Worm (Caenorhabditis elegans) whole organism, L4 larva: ENCODE data around the gene cat-1.
A peak's percentile ranks its signal among the peaks of the same experiment; 100 is the strongest.

Experiments used
- T20F7.1 ChIP-seq: fragments of 200-800 bp; sonication (Bioruptor generic); optimal IDR thresholded peaks from 2 replicates; lab custom pipeline; 2018; ENCODE audit warnings: mild to moderate bottlenecking, missing genetic modification characterization, missing compliant biosample characterization
- T26A8.4 ChIP-seq: fragments of 200-800 bp; sonication (Bioruptor generic); IDR thresholded peaks from 2 replicates; pipeline ENCODE4 v1.3.6; 2022; ENCODE audit warnings: missing genetic modification characterization, missing compliant biosample characterization
- Y75B8A.6 ChIP-seq: fragments of 200-800 bp; sonication (Bioruptor generic); IDR thresholded peaks from 2 replicates; pipeline ENCODE4 v1.3.6; 2022; ENCODE audit warnings: missing genetic modification reagents, missing genetic modification characterization, missing compliant biosample characterization
- ZK337.2 ChIP-seq: fragments of 200-800 bp; sonication (Bioruptor generic); IDR thresholded peaks from 2 replicates; pipeline ENCODE4 v1.3.6; 2022; ENCODE audit warnings: missing genetic modification reagents, missing genetic modification characterization, missing compliant biosample characterization
- aha-1 ChIP-seq: fragments of 150-350 bp; peaks from one replicate; lab custom pipeline; 2014; ENCODE audit warnings: missing biosample characterization, missing genetic modification characterization
- ama-1 ChIP-seq: fragments of 150-350 bp; optimal IDR thresholded peaks from 2 replicates; lab custom pipeline; 2014; ENCODE audit warnings: inconsistent platforms, mixed read lengths
- arid-1 ChIP-seq: fragments of 200-800 bp; sonication (Bioruptor generic); conservative IDR thresholded peaks from 2 replicates; pipeline ENCODE4 v1.3.6; 2022; ENCODE audit warnings: missing genetic modification reagents, missing genetic modification characterization, missing compliant biosample characterization
- attf-4 ChIP-seq: sonication (generic microtip); optimal IDR thresholded peaks from 3 replicates; lab custom pipeline; 2017; ENCODE audit warnings: missing biosample characterization, missing genetic modification characterization
- ceh-28 ChIP-seq: fragments of 150-350 bp; optimal IDR thresholded peaks from 2 replicates; lab custom pipeline; 2014; ENCODE audit warnings: missing biosample characterization, missing genetic modification reagents, missing genetic modification characterization
- ceh-62 ChIP-seq: sonication (generic microtip); optimal IDR thresholded peaks from 2 replicates; lab custom pipeline; 2017; ENCODE audit warnings: missing biosample characterization, missing genetic modification characterization
- ceh-82 ChIP-seq: sonication (generic microtip); optimal IDR thresholded peaks from 2 replicates; lab custom pipeline; 2017; ENCODE audit warnings: missing biosample characterization, missing genetic modification characterization
- ctbp-1 ChIP-seq: fragments of 200-800 bp; sonication (Bioruptor generic); IDR thresholded peaks from 2 replicates; pipeline ENCODE4 v1.3.6; 2022; ENCODE audit warnings: missing genetic modification reagents, missing genetic modification characterization, missing compliant biosample characterization
- daf-16 ChIP-seq, 3 experiments: sonication (generic microtip); optimal IDR thresholded peaks; 2 replicates each; lab custom pipeline; 2016 to 2017; ENCODE audit warnings: missing genetic modification characterization in 3 of 3, missing genetic modification reagents in 3 of 3, mild to moderate bottlenecking in 2 of 3, missing compliant biosample characterization in 2 of 3, missing biosample characterization in 1 of 3, moderate library complexity in 1 of 3
- daf-19 ChIP-seq: fragments of 200-800 bp; sonication (Bioruptor generic); conservative IDR thresholded peaks from 2 replicates; pipeline ENCODE4 v1.3.6; 2022; ENCODE audit warnings: missing genetic modification characterization, missing compliant biosample characterization
- daf-8 ChIP-seq: fragments of 200-800 bp; sonication (Bioruptor generic); IDR thresholded peaks from 2 replicates; pipeline ENCODE4 v1.3.6; 2022; ENCODE audit warnings: missing genetic modification characterization, missing compliant biosample characterization
- dmd-6 ChIP-seq: fragments of 200-800 bp; sonication (Bioruptor generic); IDR thresholded peaks from 2 replicates; pipeline ENCODE4 v1.3.6; 2022; ENCODE audit warnings: missing genetic modification reagents, missing genetic modification characterization, missing compliant biosample characterization
- egl-43 ChIP-seq: fragments of 200-800 bp; sonication (Bioruptor generic); IDR thresholded peaks from 2 replicates; pipeline ENCODE4 v1.3.6; 2022; ENCODE audit warnings: missing genetic modification reagents, missing genetic modification characterization, missing compliant biosample characterization
- hif-1 ChIP-seq, 2 experiments: sonication (generic microtip); optimal IDR thresholded peaks; 2 replicates each; lab custom pipeline; 2016 to 2017; ENCODE audit warnings: missing compliant biosample characterization in 2 of 2, missing genetic modification characterization in 2 of 2, missing genetic modification reagents in 2 of 2, missing genotype in 2 of 2, mild to moderate bottlenecking in 1 of 2
- hlh-11 ChIP-seq: fragments of 200-800 bp; sonication (Bioruptor generic); optimal IDR thresholded peaks from 2 replicates; lab custom pipeline; 2018; ENCODE audit warnings: mild to moderate bottlenecking, missing genetic modification characterization, missing compliant biosample characterization
- hlh-30 ChIP-seq: sonication (generic microtip); optimal IDR thresholded peaks from 2 replicates; lab custom pipeline; 2017; ENCODE audit warnings: antibody characterized with exemption, mild to moderate bottlenecking, missing genetic modification characterization, missing compliant biosample characterization; ENCODE audit not compliant: insufficient read depth
- lim-7 ChIP-seq: fragments of 200-800 bp; sonication (Bioruptor generic); IDR thresholded peaks from 2 replicates; pipeline ENCODE4 v1.3.6; 2022; ENCODE audit warnings: missing genetic modification characterization, missing compliant biosample characterization
- lin-1 ChIP-seq: fragments of 200-800 bp; sonication (Bioruptor generic); IDR thresholded peaks from 2 replicates; pipeline ENCODE4 v1.3.6; 2022; ENCODE audit warnings: missing genetic modification reagents, missing genetic modification characterization, missing compliant biosample characterization
- mdl-1 ChIP-seq, 2 experiments: fragments of 150-350 bp in 1 of 2; sonication (generic microtip) in 1 of 2; optimal IDR thresholded peaks; 2 replicates each; lab custom pipeline; 2014 to 2017; ENCODE audit warnings: missing biosample characterization in 2 of 2, missing genetic modification characterization in 2 of 2
- mep-1 ChIP-seq: fragments of 150-350 bp; sonication (generic microtip); optimal IDR thresholded peaks from 3 replicates; lab custom pipeline; 2014; ENCODE audit warnings: missing biosample characterization, missing genetic modification characterization
- mes-2 ChIP-seq: sonication (generic microtip); optimal IDR thresholded peaks from 2 replicates; lab custom pipeline; 2016; ENCODE audit warnings: missing genotype, mild to moderate bottlenecking, missing genetic modification characterization, missing compliant biosample characterization; ENCODE audit not compliant: poor library complexity, severe bottlenecking
- mxl-3 ChIP-seq: fragments of 200-800 bp; sonication (Bioruptor generic); optimal IDR thresholded peaks from 2 replicates; lab custom pipeline; 2018; ENCODE audit warnings: mild to moderate bottlenecking, missing genetic modification characterization, missing compliant biosample characterization
- nhr-102 ChIP-seq: sonication (generic microtip); optimal IDR thresholded peaks from 2 replicates; lab custom pipeline; 2016; ENCODE audit warnings: mild to moderate bottlenecking, missing genetic modification characterization, moderate library complexity, missing compliant biosample characterization
- nhr-11 ChIP-seq: fragments of 150-350 bp; optimal IDR thresholded peaks from 2 replicates; lab custom pipeline; 2014; ENCODE audit warnings: missing biosample characterization, missing genetic modification characterization
- nhr-237 ChIP-seq: sonication (generic microtip); optimal IDR thresholded peaks from 2 replicates; lab custom pipeline; 2017; ENCODE audit warnings: missing biosample characterization, missing genetic modification characterization
- nhr-25 ChIP-seq: sonication (generic microtip); optimal IDR thresholded peaks from 2 replicates; lab custom pipeline; 2017; ENCODE audit warnings: missing genetic modification characterization, mild to moderate bottlenecking, missing compliant biosample characterization, antibody characterized with exemption, moderate library complexity, borderline replicate concordance; ENCODE audit not compliant: insufficient read depth
- nhr-28 ChIP-seq: fragments of 150-350 bp; optimal IDR thresholded peaks from 2 replicates; lab custom pipeline; 2014; ENCODE audit warnings: missing biosample characterization, missing genetic modification characterization
- nhr-41 ChIP-seq: fragments of 200-800 bp; sonication (Bioruptor generic); IDR thresholded peaks from 2 replicates; pipeline ENCODE4 v1.3.6; 2022; ENCODE audit warnings: missing genetic modification reagents, missing genetic modification characterization, missing compliant biosample characterization
- nhr-42 ChIP-seq: fragments of 200-800 bp; sonication (Bioruptor generic); IDR thresholded peaks from 2 replicates; pipeline ENCODE4 v1.3.6; 2022; ENCODE audit warnings: missing genetic modification characterization, missing compliant biosample characterization
- nhr-48 ChIP-seq: sonication (generic microtip); optimal IDR thresholded peaks from 2 replicates; lab custom pipeline; 2016; ENCODE audit warnings: mild to moderate bottlenecking, missing genetic modification characterization, missing compliant biosample characterization
- nhr-76 ChIP-seq: fragments of 150-350 bp; optimal IDR thresholded peaks from 2 replicates; lab custom pipeline; 2014; ENCODE audit warnings: missing biosample characterization, missing genetic modification characterization
- nhr-77 ChIP-seq: fragments of 150-350 bp; optimal IDR thresholded peaks from 2 replicates; lab custom pipeline; 2014; ENCODE audit warnings: missing biosample characterization, missing genetic modification characterization
- php-3 ChIP-seq: fragments of 200-800 bp; sonication (Bioruptor generic); IDR thresholded peaks from 2 replicates; pipeline ENCODE4 v1.3.6; 2022; ENCODE audit warnings: missing genetic modification reagents, missing genetic modification characterization, missing compliant biosample characterization
- rbr-2 ChIP-seq: sonication (generic microtip); optimal IDR thresholded peaks from 2 replicates; lab custom pipeline; 2016; ENCODE audit warnings: missing genotype, missing genetic modification characterization, missing compliant biosample characterization
- saeg-2 ChIP-seq: fragments of 200-800 bp; sonication (Bioruptor generic); IDR thresholded peaks from 2 replicates; pipeline ENCODE4 v1.3.6; 2022; ENCODE audit warnings: missing genetic modification reagents, missing genetic modification characterization, missing compliant biosample characterization
- set-16 ChIP-seq: fragments of 200-800 bp; sonication (Bioruptor generic); IDR thresholded peaks from 2 replicates; pipeline ENCODE4 v1.3.6; 2022; ENCODE audit warnings: missing genetic modification reagents, missing genetic modification characterization, missing compliant biosample characterization
- skn-1 ChIP-seq: fragments of 150-350 bp; optimal IDR thresholded peaks from 2 replicates; lab custom pipeline; 2014; ENCODE audit warnings: missing biosample characterization, missing genetic modification characterization
- snpc-4 ChIP-seq: fragments of 150-350 bp; optimal IDR thresholded peaks from 2 replicates; lab custom pipeline; 2014; ENCODE audit warnings: missing biosample characterization, missing genetic modification characterization
- spr-1 ChIP-seq: sonication (generic microtip); optimal IDR thresholded peaks from 2 replicates; lab custom pipeline; 2016; ENCODE audit warnings: mild to moderate bottlenecking, missing genetic modification characterization, missing compliant biosample characterization
- tag-97 ChIP-seq: fragments of 200-800 bp; sonication (Bioruptor generic); IDR thresholded peaks from 2 replicates; pipeline ENCODE4 v1.3.6; 2022; ENCODE audit warnings: missing genetic modification characterization, missing compliant biosample characterization
- tra-1 ChIP-seq: fragments of 200-800 bp; sonication (Bioruptor generic); IDR thresholded peaks from 2 replicates; pipeline ENCODE4 v1.3.6; 2022; ENCODE audit warnings: missing genetic modification reagents, missing genetic modification characterization, missing compliant biosample characterization
- unc-39 ChIP-seq: sonication (generic microtip); optimal IDR thresholded peaks from 2 replicates; lab custom pipeline; 2017; ENCODE audit warnings: missing biosample characterization, missing genetic modification characterization
- vab-7 ChIP-seq: fragments of 200-800 bp; sonication (Bioruptor generic); IDR thresholded peaks from 2 replicates; pipeline ENCODE4 v1.3.6; 2022; ENCODE audit warnings: missing genetic modification reagents, missing genetic modification characterization, missing compliant biosample characterization
- ztf-11 ChIP-seq: fragments of 150-350 bp; optimal IDR thresholded peaks from 2 replicates; lab custom pipeline; 2014; ENCODE audit warnings: missing biosample characterization, missing genetic modification characterization
- ztf-7 ChIP-seq: fragments of 150-350 bp; optimal IDR thresholded peaks from 2 replicates; lab custom pipeline; 2014; ENCODE audit warnings: missing biosample characterization, missing genetic modification characterization

cat-1 gene

DNA sequence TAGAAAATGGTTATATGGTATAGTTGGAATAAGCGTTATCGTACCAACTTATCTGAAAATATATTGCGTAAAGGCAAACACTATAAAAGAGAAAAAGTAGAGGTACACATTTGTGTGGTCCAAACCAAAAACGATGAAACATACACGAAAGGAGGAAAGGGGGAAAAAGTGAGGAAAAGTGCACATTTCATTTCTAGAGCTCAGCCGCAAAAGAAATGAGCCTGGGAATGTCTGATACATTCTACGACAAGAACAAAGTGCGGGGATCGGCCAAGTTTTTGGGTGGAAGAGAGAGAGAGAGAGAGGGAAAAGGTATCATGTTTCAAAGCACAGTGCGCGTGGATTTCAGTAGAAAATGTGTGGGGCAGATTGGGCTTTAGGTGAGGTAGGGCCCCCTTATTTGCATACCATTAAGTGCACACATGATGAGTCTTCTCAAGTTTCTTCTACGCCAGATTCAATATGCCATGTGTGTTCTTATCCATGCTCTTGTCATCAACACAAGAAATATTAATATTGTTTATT lies 23.3 kb upstream of the cat-1 start, which contains the start of gene rgs-6:
Gene rgs-6, minus strand, starts transcription at position 51 of the 525 bp plus-strand sequence.
- TF ChIP-seq hlh-11 (tag; lab: Kevin White, UChicago) (no peak), nhr-28 (tag; lab: Kevin White, UChicago) (no peak), nhr-237 (no peak), attf-4 (tag; lab: Kevin White, UChicago) (no peak)
- TF ChIP-seq, all 104 proteins: peak for 0

DNA sequence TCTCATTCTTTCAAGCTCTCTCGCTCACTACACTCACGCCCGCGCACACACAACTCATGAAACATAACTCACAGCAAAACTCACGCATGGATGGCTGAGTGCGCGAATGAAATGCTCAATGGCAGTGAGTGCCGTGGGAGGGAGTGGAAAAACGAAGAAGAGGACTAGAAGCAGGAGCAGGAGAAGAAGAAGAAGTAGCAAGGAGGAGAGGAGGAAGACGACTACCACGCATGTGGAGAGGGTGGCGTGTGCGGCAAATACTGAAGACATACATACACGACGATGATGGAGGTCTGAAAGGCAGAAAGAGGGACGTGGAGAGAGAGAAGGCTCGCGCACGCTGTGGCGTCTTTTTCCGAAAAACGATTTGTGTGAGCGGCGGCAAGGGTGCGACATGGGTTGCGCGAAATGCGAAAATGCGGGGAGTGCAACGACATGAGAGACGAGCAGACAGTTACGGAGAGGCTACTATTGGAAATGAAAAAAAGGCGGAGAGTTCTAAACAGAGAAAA lies 18.5 kb upstream of the cat-1 start:
- no peak for TF ChIP-seq daf-19 (GFP tag; lab: Robert Waterston, UW)
- peak; percentile 81 for TF ChIP-seq set-16 (GFP tag; lab: Robert Waterston, UW)
- TF ChIP-seq ceh-82 (tag; lab: Kevin White, UChicago) = no peak
- TF ChIP-seq mep-1 (tag; lab: Kevin White, UChicago) = peak; percentile 87
- no peak for TF ChIP-seq tra-1 (GFP tag; lab: Robert Waterston, UW)
- no peak for TF ChIP-seq ceh-62
- no peak for TF ChIP-seq ceh-28 (tag; lab: Kevin White, UChicago)
- TF ChIP-seq vab-7 (GFP tag; lab: Robert Waterston, UW) = peak; percentile 51
- TF ChIP-seq tag-97 = no peak
- TF ChIP-seq nhr-42 (GFP tag; lab: Robert Waterston, UW) = no peak
- no peak for TF ChIP-seq snpc-4 (tag; lab: Kevin White, UChicago)
- peak; percentile 39 for TF ChIP-seq dmd-6 (GFP tag; lab: Robert Waterston, UW)
- peak; percentile 42 for TF ChIP-seq nhr-48
- peak; percentile 63 for TF ChIP-seq egl-43
- TF ChIP-seq ama-1 (lab: Kevin White, UChicago) = no peak
- peak; percentile 86 for TF ChIP-seq rbr-2
- TF ChIP-seq ctbp-1 = peak; percentile 83
- TF ChIP-seq ztf-7 (tag; lab: Kevin White, UChicago) = no peak
- TF ChIP-seq saeg-2 (GFP tag; lab: Robert Waterston, UW) = no peak
- no peak for TF ChIP-seq arid-1 (GFP tag; lab: Robert Waterston, UW)
- TF ChIP-seq nhr-41 = no peak
- peak in 1 of 2 experiments; percentile 56 for TF ChIP-seq hif-1 (tag; optimal IDR thresholded peaks at IDR 0.05; lab: Kevin White, UChicago)
- no peak for TF ChIP-seq nhr-102 (tag; lab: Kevin White, UChicago)
- no peak for TF ChIP-seq lim-7 (GFP tag; lab: Robert Waterston, UW)
- TF ChIP-seq T20F7.1 (GFP tag; lab: Kevin White, UChicago) = no peak
- TF ChIP-seq nhr-76 (tag; lab: Kevin White, UChicago) = no peak
- no peak for TF ChIP-seq daf-8 (GFP tag; lab: Robert Waterston, UW)
- TF ChIP-seq nhr-77 (tag; lab: Kevin White, UChicago) = no peak
- TF ChIP-seq aha-1 = peak; percentile 98
- no peak for TF ChIP-seq ztf-11 (tag; lab: Kevin White, UChicago)
- TF ChIP-seq lin-1 (GFP tag; lab: Robert Waterston, UW) = no peak
- peak in 1 of 2 experiments; percentile 80 for TF ChIP-seq mdl-1 (tag; optimal IDR thresholded peaks at IDR 0.05; lab: Kevin White, UChicago)
- peak; percentile 2 for TF ChIP-seq spr-1 (tag; lab: Kevin White, UChicago)
- TF ChIP-seq mxl-3 (GFP tag; lab: Kevin White, UChicago) = peak; percentile 28
- TF ChIP-seq Y75B8A.6 (GFP tag; lab: Robert Waterston, UW) = no peak
- TF ChIP-seq ZK337.2 (GFP tag; lab: Robert Waterston, UW) = no peak
- no peak for TF ChIP-seq T26A8.4 (GFP tag; lab: Robert Waterston, UW)
- TF ChIP-seq php-3 (GFP tag; lab: Robert Waterston, UW) = no peak
- peak; percentile 28 for TF ChIP-seq hlh-30 (tag; lab: Kevin White, UChicago)
- peak; percentile 68 for TF ChIP-seq nhr-11 (tag; lab: Kevin White, UChicago)
- TF ChIP-seq daf-16 (GFP tag; optimal IDR thresholded peaks at IDR 0.05; lab: Kevin White, UChicago) = no peak
- no peak for TF ChIP-seq daf-16 (tag; optimal IDR thresholded peaks at IDR 0.05; lab: Kevin White, UChicago)
- no peak for TF ChIP-seq unc-39 (tag; lab: Kevin White, UChicago)
- no peak for TF ChIP-seq skn-1 (tag; lab: Kevin White, UChicago)
- no peak for TF ChIP-seq mes-2 (tag; lab: Kevin White, UChicago)
- no peak for TF ChIP-seq nhr-25 (tag; lab: Kevin White, UChicago)
